Fruit fly (Drosophila melanogaster): ENCODE results near the gene CG33310.

CG33310 gene

dm6 chr2L:15039309-15039772 is 12.7 kb downstream of the CG33310 start (continued):
- TF ChIP-seq amos (GFP tag; IDR thresholded peaks at IDR 0.05; ENCODE audit: partially characterized antibody) (peak; percentile 94), HmgZ (tag; optimal IDR thresholded peaks at IDR 0.05) (peak; percentile 65), bbx (GFP tag; IDR thresholded peaks at IDR 0.05; ENCODE audit: partially characterized antibody) (peak; percentile 91), CG30403 (GFP tag; optimal IDR thresholded peaks at IDR 0.05) (peak; percentile 17), zfh2 (GFP tag; optimal IDR thresholded peaks at IDR 0.05) (peak; percentile 67), en (GFP tag; optimal IDR thresholded peaks at IDR 0.05) (no peak), CG9437 (GFP tag; optimal IDR thresholded peaks at IDR 0.05) (peak; percentile 21), Nf-YC (tag; optimal IDR thresholded peaks at IDR 0.05) (no peak), twi (tag; optimal IDR thresholded peaks at IDR 0.05) (no peak), dysf (GFP tag; IDR thresholded peaks at IDR 0.05) (no peak), caup (GFP tag; optimal IDR thresholded peaks at IDR 0.05; ENCODE audit: severe bottlenecking) (peak; percentile 21), CG17385 (GFP tag; optimal IDR thresholded peaks at IDR 0.05) (peak; percentile 81), CG2129 (GFP tag; IDR thresholded peaks at IDR 0.05; ENCODE audit: partially characterized antibody) (peak; percentile 70), sna (GFP tag; IDR thresholded peaks at IDR 0.05; ENCODE audit: partially characterized antibody) (peak; percentile 65), bigmax (GFP tag; optimal IDR thresholded peaks at IDR 0.05) (peak; percentile 2), Sin3A (optimal IDR thresholded peaks at IDR 0.05) (peak; percentile 77), CG15479 (GFP tag; optimal IDR thresholded peaks at IDR 0.05) (peak; percentile 15), Dll (GFP tag; IDR thresholded peaks at IDR 0.05; ENCODE audit: partially characterized antibody) (peak; percentile 83), CG32532 (GFP tag; IDR thresholded peaks at IDR 0.05) (peak; percentile 61; the same call in 1 of the 2 replicates), CG4360 (GFP tag; IDR thresholded peaks at IDR 0.05) (peak; percentile 92), dmrt11E (tag; optimal IDR thresholded peaks at IDR 0.05) (peak; percentile 24), CG3065 (GFP tag; optimal IDR thresholded peaks at IDR 0.05) (peak; percentile 1), ind (GFP tag; optimal IDR thresholded peaks at IDR 0.05) (peak; percentile 15), zen (tag; optimal IDR thresholded peaks at IDR 0.05) (peak; percentile 39), tll (GFP tag; optimal IDR thresholded peaks at IDR 0.05) (no peak), her (GFP tag; optimal IDR thresholded peaks at IDR 0.05) (peak; percentile 15), CG11085 (GFP tag; IDR thresholded peaks at IDR 0.05) (peak; percentile 52; the same call in 1 of the 2 replicates), rib (GFP tag; IDR thresholded peaks at IDR 0.05) (no peak), CG34422 (GFP tag; IDR thresholded peaks at IDR 0.05) (peak; percentile 79), Sry-δ (GFP tag; optimal IDR thresholded peaks at IDR 0.05) (peak; percentile 76), stwl (tag; optimal IDR thresholded peaks at IDR 0.05) (peak; percentile 68), bab2 (GFP tag; optimal IDR thresholded peaks at IDR 0.05) (peak; percentile 24), nmo (GFP tag; optimal IDR thresholded peaks at IDR 0.05) (peak; percentile 41), CG3847 (GFP tag; IDR thresholded peaks at IDR 0.05) (peak; percentile 79), nom (GFP tag; optimal IDR thresholded peaks at IDR 0.05) (no peak), Chrac-16 (GFP tag; optimal IDR thresholded peaks at IDR 0.05) (no peak), CG11696 (GFP tag; IDR thresholded peaks at IDR 0.05) (no peak), vfl (GFP tag; optimal IDR thresholded peaks at IDR 0.05) (peak; percentile 26), HLH54F (GFP tag; optimal IDR thresholded peaks at IDR 0.05) (peak; percentile 23), fd64A (GFP tag; optimal IDR thresholded peaks at IDR 0.05) (no peak), Ptx1 (GFP tag; IDR thresholded peaks at IDR 0.05) (peak; percentile 52), Dip2 (GFP tag; IDR thresholded peaks at IDR 0.05) (no peak), CG15601 (tag; optimal IDR thresholded peaks at IDR 0.05) (peak; percentile 32), CG17612 (GFP tag; IDR thresholded peaks at IDR 0.05) (no peak), CG3407 (GFP tag; optimal IDR thresholded peaks at IDR 0.05) (no peak), CG2116 (GFP tag; optimal IDR thresholded peaks at IDR 0.05) (peak; percentile 38), zfh1 (GFP tag; IDR thresholded peaks at IDR 0.05) (no peak), Dek (tag; optimal IDR thresholded peaks at IDR 0.05) (peak; percentile 40), prd (optimal IDR thresholded peaks at IDR 0.05) (no peak), prd (GFP tag; IDR thresholded peaks at IDR 0.05) (peak; percentile 48; the same call in 1 of the 3 replicates), CG18262 (tag; optimal IDR thresholded peaks at IDR 0.05) (no peak)
